Worm (Caenorhabditis elegans) whole organism, midembryonic: ENCODE measurements around the gene Y45F10C.6.

Experiments
- cog-1 ChIP-seq: sonication (generic microtip); optimal IDR thresholded peaks from 2 replicates; lab custom pipeline; 2016; ENCODE audit warnings: missing genetic modification characterization, missing compliant biosample characterization
- ztf-29 ChIP-seq: fragments of 200-800 bp; sonication (Bioruptor generic); IDR thresholded peaks from 2 replicates; pipeline ENCODE4 v1.3.6; 2022; ENCODE audit warnings: missing genetic modification reagents, missing genetic modification characterization, missing compliant biosample characterization

DNA sequence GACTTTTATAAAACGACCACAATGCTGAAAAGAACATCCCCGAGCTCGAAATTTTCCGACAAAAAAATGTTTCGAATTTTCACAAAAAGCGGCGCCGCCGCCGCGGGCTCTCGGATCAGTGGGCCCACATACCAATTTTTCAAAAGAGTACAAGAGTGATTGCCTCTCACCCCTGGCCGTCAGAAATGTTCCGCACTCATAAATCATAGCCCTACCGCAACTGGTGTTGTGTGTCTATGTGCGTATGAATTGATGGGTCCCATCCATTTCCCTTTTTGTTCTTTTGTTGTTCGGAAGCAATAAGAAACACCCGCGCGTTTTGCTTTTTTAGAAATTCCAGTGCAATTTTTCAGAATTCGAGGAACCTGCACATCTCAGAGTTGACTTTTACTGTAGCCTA, 42.5 kb downstream of the Y45F10C.6 start:
- TF ChIP-seq cog-1 (tag; lab: Kevin White, UChicago) (no peak), ztf-29 (GFP tag; lab: Robert Waterston, UW) (no peak)
